Worm (Caenorhabditis elegans): Measurements from ENCODE around the gene C01G6.4.

DNA sequence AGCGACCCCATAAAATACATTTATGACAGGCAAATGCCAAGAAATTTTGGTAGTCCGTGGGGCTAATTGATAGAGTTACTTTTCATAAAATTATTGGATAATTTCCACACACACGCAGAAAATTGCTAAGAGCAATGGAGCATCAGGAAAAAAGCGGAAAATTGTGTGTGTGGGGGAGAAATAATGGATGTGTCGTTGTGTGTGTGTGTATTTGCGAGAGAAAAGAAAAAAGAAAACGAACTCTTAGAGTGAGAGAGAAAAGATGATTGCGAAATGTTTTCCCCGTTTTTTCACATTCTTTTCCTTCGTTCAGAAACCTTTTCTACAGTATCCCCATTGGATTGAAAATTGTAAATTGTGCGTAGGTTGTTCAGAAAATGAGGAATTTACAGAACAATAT, 8.8 kb upstream of the C01G6.4 start:
- TF ChIP-seq ref-1 (GFP tag; conservative IDR thresholded peaks at IDR 0.05) (no peak), flt-1 (GFP tag; IDR thresholded peaks at IDR 0.05) (no peak), T22C8.4 (GFP tag; IDR thresholded peaks at IDR 0.05) (no peak), klf-2 (GFP tag; conservative IDR thresholded peaks at IDR 0.05) (no peak), ztf-23 (GFP tag; IDR thresholded peaks at IDR 0.05) (no peak), ztf-29 (GFP tag; IDR thresholded peaks at IDR 0.05) (no peak), cog-1 (tag; optimal IDR thresholded peaks at IDR 0.05) (no peak), med-1 (GFP tag; optimal IDR thresholded peaks at IDR 0.05; ENCODE audit: insufficient read depth) (no peak)
